Worm (Caenorhabditis elegans): ENCODE data around the gene daf-22.

Gene daf-22

DNA sequence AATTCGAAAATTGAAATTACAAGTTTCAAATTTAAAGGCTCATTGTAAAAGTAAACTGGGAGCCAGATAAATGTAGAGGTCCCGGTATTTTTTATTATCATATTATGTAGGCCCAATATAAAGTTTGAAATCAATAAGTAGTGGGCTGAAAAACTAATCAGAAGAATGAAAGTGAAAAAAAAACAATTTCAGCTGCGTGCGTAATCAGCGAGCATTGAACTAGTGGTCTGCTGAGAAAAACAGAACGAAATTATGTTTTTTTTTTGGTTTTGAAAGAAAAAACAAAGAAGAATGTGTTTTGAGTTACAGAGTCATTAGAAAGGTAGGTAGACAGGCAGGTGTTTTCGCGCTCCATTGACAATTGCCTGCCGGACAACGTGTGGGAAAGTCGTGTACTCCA is 16.8 kb downstream of the daf-22 start, which contains the start of gene sre-31:
sre-31 (minus strand) TSS at position 101 of the 400 bp plus-strand sequence.
- no peak for TF ChIP-seq ztf-1 (GFP tag; conservative IDR thresholded peaks at IDR 0.05)
- no peak for TF ChIP-seq mab-5 (tag; optimal IDR thresholded peaks at IDR 0.05)
- TF ChIP-seq peb-1 (tag; optimal IDR thresholded peaks at IDR 0.05): no peak
- TF ChIP-seq gmeb-1 (tag; optimal IDR thresholded peaks at IDR 0.05): no peak
- TF ChIP-seq snpc-4 (tag; optimal IDR thresholded peaks at IDR 0.05): no peak
- TF ChIP-seq egl-27 (tag; optimal IDR thresholded peaks at IDR 0.05): no peak

DNA sequence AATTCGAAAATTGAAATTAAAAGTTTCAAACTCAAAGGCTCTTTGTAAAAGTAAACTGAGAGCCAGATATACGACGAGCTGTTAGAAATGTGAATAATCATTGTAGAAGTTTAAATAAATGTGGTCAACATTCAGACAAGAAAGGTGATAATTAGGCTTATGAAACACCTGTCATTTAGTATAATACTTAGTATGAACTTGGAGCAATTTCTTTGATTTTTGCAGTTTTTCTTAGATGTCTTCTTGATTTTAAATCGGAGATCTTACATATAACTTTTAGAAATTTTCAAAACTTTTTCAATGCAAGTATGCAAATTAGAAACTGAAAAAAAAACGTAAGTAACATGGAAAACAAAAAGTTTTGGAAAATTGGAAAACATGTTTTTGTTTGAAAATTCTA is 19.1 kb downstream of the daf-22 start, which contains the start of gene sre-30:
sre-30 (minus strand) TSS at position 101 of the 400 bp plus-strand sequence.
- TF ChIP-seq sma-3 (GFP tag; optimal IDR thresholded peaks at IDR 0.05) (no peak), nhr-129 (tag; optimal IDR thresholded peaks at IDR 0.05) (no peak), nhr-6 (tag; optimal IDR thresholded peaks at IDR 0.05) (no peak), nhr-23 (tag; optimal IDR thresholded peaks at IDR 0.05) (no peak), ztf-4 (tag; optimal IDR thresholded peaks at IDR 0.05) (no peak), nhr-12 (tag; optimal IDR thresholded peaks at IDR 0.05) (no peak), lin-11 (tag; optimal IDR thresholded peaks at IDR 0.05) (no peak), sem-4 (tag; optimal IDR thresholded peaks at IDR 0.05) (no peak)

DNA sequence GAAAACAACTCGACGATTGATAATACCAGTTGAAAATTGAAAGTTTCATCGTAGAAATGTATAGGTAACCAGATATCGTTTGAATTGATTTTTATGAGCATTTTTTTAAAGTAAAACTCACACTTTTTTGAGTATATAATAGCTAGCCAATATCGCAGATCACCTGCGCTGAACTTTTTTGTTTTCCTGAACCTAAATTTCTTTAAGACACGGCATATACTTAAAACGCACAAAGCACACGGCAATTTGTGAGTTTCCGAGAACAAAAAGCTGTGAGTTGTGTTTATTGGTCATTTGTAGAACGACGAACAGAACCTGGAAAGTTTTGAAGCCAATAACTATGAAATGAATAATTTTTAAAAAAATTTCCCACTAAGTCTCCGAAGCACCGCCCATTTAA is 23.7 kb downstream of the daf-22 start, which contains the start of gene sre-29:
sre-29 (minus strand) TSS at position 101 of the 400 bp plus-strand sequence.
- no peak for TF ChIP-seq gmeb-1 (tag; optimal IDR thresholded peaks at IDR 0.05)
- TF ChIP-seq mdl-1 (tag; optimal IDR thresholded peaks at IDR 0.05): no peak
- no peak for TF ChIP-seq sem-4 (tag; optimal IDR thresholded peaks at IDR 0.05)
- TF ChIP-seq elt-3 (tag; optimal IDR thresholded peaks at IDR 0.05): no peak
- no peak for TF ChIP-seq sma-9 (GFP tag; optimal IDR thresholded peaks at IDR 0.05)
- TF ChIP-seq sma-9 (tag; optimal IDR thresholded peaks at IDR 0.05): no peak
- no peak for TF ChIP-seq nhr-237 (tag; optimal IDR thresholded peaks at IDR 0.05)
- TF ChIP-seq zag-1 (tag; optimal IDR thresholded peaks at IDR 0.05): no peak
- no peak for TF ChIP-seq mbf-1 (tag; optimal IDR thresholded peaks at IDR 0.05)
- no peak for TF ChIP-seq fos-1 (tag; optimal IDR thresholded peaks at IDR 0.05)
- TF ChIP-seq ceh-82 (tag; optimal IDR thresholded peaks at IDR 0.05): no peak
- no peak for TF ChIP-seq ZK546.5 (tag; optimal IDR thresholded peaks at IDR 0.05)
- TF ChIP-seq ama-1 (optimal IDR thresholded peaks at IDR 0.05): no peak
- no peak for TF ChIP-seq crh-2 (tag; optimal IDR thresholded peaks at IDR 0.05)
- TF ChIP-seq unc-62 (GFP tag; optimal IDR thresholded peaks at IDR 0.05): no peak
- no peak for TF ChIP-seq elt-1 (tag; optimal IDR thresholded peaks at IDR 0.05)
- TF ChIP-seq peb-1 (tag; optimal IDR thresholded peaks at IDR 0.05): no peak

DNA sequence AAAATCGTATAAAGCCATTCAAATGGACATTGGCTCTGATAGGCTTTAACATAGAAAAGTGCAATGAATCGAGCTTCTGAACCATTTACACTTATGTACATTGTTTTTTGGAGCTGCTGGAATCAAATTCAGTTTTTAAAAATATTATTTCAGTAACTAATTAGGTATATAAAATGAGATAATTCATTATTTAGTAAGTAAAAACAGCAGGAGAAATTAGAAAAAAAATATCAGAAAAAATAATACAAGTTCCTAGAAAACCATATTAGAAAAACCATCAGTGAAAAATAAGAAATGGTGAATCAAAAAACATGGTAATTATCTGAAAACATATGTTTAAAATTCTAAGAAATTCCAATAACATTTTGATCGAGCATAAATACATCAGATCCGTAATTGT is 27.8 kb downstream of the daf-22 start, which contains the start of gene F57G9.7:
F57G9.7 (minus strand) TSS at position 101 of the 400 bp plus-strand sequence.
- TF ChIP-seq nhr-23 (tag; optimal IDR thresholded peaks at IDR 0.05) (no peak), ztf-4 (tag; optimal IDR thresholded peaks at IDR 0.05) (no peak), ZK546.5 (tag; optimal IDR thresholded peaks at IDR 0.05) (no peak), lin-39 (tag; optimal IDR thresholded peaks at IDR 0.05) (no peak), peb-1 (tag; optimal IDR thresholded peaks at IDR 0.05) (no peak), sma-3 (GFP tag; optimal IDR thresholded peaks at IDR 0.05) (no peak)

DNA sequence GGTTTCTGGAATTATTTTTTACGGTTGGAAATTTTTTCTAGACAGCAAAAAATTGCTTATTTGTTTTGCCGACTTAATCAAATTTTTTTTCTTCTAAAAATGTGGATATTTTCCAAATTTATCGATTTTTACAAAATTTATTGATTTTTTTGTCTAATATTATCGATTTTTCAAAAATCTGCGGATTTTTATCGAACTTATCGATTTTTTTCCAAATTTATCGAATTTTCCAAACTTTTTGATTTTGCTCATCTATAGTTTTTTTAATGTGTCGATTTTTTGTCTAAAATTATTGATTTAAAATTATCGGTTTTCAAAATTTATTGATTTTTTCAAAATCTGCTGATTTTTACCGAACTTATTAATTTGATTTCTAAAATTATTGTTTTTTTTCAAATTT is 31.4 kb downstream of the daf-22 start:
- TF ChIP-seq unc-62 (GFP tag; optimal IDR thresholded peaks at IDR 0.05) (no peak), lin-13 (GFP tag; optimal IDR thresholded peaks at IDR 0.05) (no peak), nhr-23 (tag; optimal IDR thresholded peaks at IDR 0.05) (no peak), lin-39 (tag; optimal IDR thresholded peaks at IDR 0.05) (no peak), unc-55 (GFP tag; optimal IDR thresholded peaks at IDR 0.05) (no peak), blmp-1 (tag; optimal IDR thresholded peaks at IDR 0.05; ENCODE audit: insufficient read depth) (no peak), lin-11 (tag; optimal IDR thresholded peaks at IDR 0.05) (no peak), Y55F3AM.14 (GFP tag; optimal IDR thresholded peaks at IDR 0.05) (no peak)

DNA sequence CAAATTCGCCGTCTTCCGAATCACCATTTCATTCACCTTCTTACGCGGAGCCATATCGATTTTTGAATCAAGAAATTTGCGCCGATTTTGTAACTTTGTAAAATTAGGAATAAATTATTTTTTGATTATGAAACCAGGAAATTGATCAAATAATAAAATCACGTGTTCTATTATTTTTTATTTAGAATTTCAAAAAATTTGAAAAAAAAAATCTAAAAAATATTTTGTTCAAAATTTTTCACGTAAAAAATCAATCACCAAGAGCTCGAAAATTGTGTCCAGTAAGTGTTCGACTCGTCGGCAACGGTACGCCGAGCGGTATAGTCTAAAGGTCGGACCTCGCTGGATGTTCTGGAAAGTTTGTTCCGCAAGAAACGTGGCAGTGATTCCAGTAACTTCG is 31.8 kb downstream of the daf-22 start, which contains the start of gene Y57A10B.7:
Y57A10B.7 (minus strand) TSS at position 101 of the 400 bp plus-strand sequence.
- no peak for TF ChIP-seq ztf-4 (tag; optimal IDR thresholded peaks at IDR 0.05)
- no peak for TF ChIP-seq unc-55 (GFP tag; optimal IDR thresholded peaks at IDR 0.05)
- no peak for TF ChIP-seq elt-1 (tag; optimal IDR thresholded peaks at IDR 0.05)
- no peak for TF ChIP-seq lin-11 (tag; optimal IDR thresholded peaks at IDR 0.05)
- TF ChIP-seq dmd-4 (tag; optimal IDR thresholded peaks at IDR 0.05): no peak
